Worm (Caenorhabditis elegans) whole organism, mixed stage, embryonic: Measurements from ENCODE around the gene srx-67.

Experiments
- ceh-43 ChIP-seq: fragments of 200-800 bp; sonication (Bioruptor generic); optimal IDR thresholded peaks from 2 replicates; lab custom pipeline; 2018; ENCODE audit warnings: mild to moderate bottlenecking, missing genetic modification characterization, moderate library complexity, missing compliant biosample characterization
- elt-3 ChIP-seq: fragments of 150-350 bp; optimal IDR thresholded peaks from 2 replicates; lab custom pipeline; 2014; ENCODE audit warnings: missing biosample characterization, missing genetic modification characterization
- lsy-2 ChIP-seq: fragments of 150-350 bp; optimal IDR thresholded peaks from 2 replicates; lab custom pipeline; 2014; ENCODE audit warnings: missing biosample characterization, missing genetic modification characterization
- sem-2 ChIP-seq: fragments of 200-800 bp; sonication (Bioruptor generic); optimal IDR thresholded peaks from 2 replicates; lab custom pipeline; 2018; ENCODE audit warnings: mild to moderate bottlenecking, missing genetic modification characterization, missing compliant biosample characterization
- unc-39 ChIP-seq: fragments of 150-350 bp; optimal IDR thresholded peaks from 2 replicates; lab custom pipeline; 2014; ENCODE audit warnings: missing biosample characterization, missing genetic modification characterization
- unc-62 ChIP-seq: fragments of 150-350 bp; optimal IDR thresholded peaks from 2 replicates; lab custom pipeline; 2014; ENCODE audit warnings: missing biosample characterization, missing genetic modification reagents, missing genetic modification characterization

DNA sequence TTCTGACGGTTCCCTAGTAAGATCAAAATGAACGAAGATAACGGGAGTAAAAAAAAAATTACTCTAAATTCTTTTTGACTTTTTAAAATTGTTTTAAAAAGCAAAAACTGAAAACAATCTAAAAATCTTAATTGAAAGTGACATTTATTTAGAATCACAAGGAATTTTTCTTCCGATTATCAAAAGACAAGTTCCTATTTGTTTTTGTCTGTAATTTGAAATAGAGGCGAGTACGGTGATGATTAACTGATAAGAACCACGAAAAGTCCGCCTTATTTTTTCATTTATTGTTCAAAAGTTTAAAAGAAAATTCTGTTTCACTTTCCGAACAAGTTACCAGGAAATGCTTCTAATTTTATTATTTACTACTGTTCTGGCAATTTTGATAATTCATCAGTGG is 33.1 kb downstream of the srx-67 start, which contains the start of gene dach-1:
- TF ChIP-seq unc-39 = no peak
- TF ChIP-seq elt-3 (tag; lab: Kevin White, UChicago) = no peak
- TF ChIP-seq lsy-2 = no peak
- TF ChIP-seq ceh-43 (GFP tag; lab: Kevin White, UChicago) = no peak
- TF ChIP-seq sem-2 (GFP tag; lab: Kevin White, UChicago) = no peak
- no peak for TF ChIP-seq unc-62 (GFP tag; lab: Kevin White, UChicago)
